Worm (Caenorhabditis elegans): ENCODE measurements around the gene tmem-258.

ce11 chrV:7017059-7017458 lies 45.9 kb upstream of the tmem-258 start, which contains the start of gene srsx-32:
- TF ChIP-seq nhr-28 (tag; optimal IDR thresholded peaks at IDR 0.05) (no peak), fkh-10 (GFP tag; optimal IDR thresholded peaks at IDR 0.05) (no peak), zag-1 (tag; optimal IDR thresholded peaks at IDR 0.05) (no peak), unc-39 (tag; optimal IDR thresholded peaks at IDR 0.05) (no peak), ceh-28 (tag; optimal IDR thresholded peaks at IDR 0.05) (no peak), nhr-11 (tag; optimal IDR thresholded peaks at IDR 0.05) (no peak), nhr-77 (tag; optimal IDR thresholded peaks at IDR 0.05) (no peak)
